Fruit fly (Drosophila melanogaster): ENCODE data around the gene tal-2A.
A peak's percentile ranks its signal among the peaks of the same experiment; 100 is the strongest.

Gene tal-2A

DNA sequence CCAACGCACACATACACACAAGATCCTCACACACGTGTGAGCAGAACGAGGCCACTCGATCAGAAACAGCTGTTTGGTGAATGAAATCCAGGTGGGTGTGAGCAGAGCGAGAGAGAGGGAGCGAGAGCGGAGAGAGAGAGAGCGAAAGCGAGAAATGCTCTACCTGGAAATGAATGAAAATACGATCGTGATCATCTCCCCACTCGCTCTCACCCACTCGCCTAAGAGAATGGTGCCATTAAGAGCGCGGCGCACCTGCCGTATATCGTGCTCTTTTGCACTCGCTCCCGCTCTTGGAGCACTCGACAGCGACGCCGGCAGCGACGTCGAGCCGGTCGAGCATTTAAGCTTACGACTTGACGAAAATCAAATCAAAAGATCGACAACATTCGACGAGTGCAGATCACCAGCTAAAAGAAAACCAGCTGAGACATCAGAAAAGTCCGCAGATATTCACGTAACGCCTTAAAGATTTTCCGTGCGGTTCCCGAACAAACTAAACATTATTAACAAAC, at the start of gene tal-2A, which contains the start of the genes tal-1A, tal-3A and tal-AA:
tal-2A (plus strand) TSS at position 374 of the 515 bp plus-strand sequence.
tal-1A (plus strand) TSS at position 374 of the 515 bp plus-strand sequence.
tal-3A (plus strand) TSS at position 374 of the 515 bp plus-strand sequence.
tal-AA (plus strand) TSS at position 374 of the 515 bp plus-strand sequence.
- TF ChIP-seq noc (tag; optimal IDR thresholded peaks at IDR 0.05), result peak; percentile 27

DNA sequence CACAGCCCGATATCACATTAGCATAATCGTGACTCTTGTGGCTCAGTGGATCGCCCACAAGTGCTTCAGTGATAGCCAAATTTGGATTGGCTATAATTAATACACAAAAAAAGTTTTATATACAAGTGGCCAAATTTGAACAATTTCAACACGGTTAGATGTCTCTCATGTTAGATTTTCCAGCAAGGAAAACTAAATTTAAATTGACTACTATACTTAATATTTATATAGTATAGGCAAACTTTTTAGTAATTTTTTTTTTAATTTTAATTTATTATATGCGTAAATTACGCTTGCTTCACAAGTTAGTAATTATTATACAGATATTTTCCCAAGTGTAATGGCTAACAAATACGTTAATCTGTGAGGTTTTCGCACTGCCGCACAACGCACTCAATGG, 47.9 kb upstream of the tal-2A start:
- TF ChIP-seq noc (tag; optimal IDR thresholded peaks at IDR 0.05), result no peak

DNA sequence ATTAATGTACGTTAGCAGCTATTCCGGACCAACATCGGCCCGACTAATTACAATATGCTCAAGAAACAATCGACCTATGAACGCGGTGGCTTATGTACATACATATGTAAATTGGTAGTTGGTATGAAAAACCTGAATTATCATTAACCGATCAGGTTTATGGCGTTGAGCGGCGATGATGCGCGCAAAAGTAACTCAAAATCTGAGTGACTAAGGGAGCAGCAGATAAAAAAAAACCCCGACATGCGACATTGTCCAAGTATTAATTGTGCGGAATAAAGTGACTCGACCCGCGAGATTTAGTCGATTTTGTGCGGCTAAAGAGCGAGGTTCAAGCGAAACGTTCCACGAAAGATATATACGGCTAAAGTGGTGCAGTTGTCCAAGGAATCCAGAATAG, 47.5 kb upstream of the tal-2A start, which contains the start of gene CG9312:
CG9312 (plus strand) TSS at position 301 of the 400 bp plus-strand sequence.
- no peak for TF ChIP-seq noc (tag; optimal IDR thresholded peaks at IDR 0.05)

DNA sequence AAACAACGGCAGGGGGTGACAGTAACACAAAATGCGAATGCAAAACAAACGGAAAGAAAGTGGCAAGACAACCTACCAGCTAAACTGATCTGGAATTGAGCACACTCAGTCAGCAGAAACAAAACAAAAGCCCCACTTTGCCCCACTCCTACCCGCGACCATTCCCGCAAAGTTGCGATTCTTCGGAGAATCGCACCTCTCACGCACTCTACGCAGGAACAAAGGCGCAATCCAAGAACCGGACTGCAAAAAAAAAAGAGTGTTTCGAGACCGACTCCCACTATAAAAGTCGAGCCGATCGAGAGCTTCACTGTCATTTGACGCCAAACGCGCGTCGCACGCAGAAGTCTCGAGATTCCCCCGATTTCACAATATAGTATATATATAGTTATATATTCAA, 45.7 kb upstream of the tal-2A start, which contains the start of gene Cht5:
Cht5 (plus strand) TSS at position 311 of the 400 bp plus-strand sequence.
- no peak for TF ChIP-seq noc (tag; optimal IDR thresholded peaks at IDR 0.05)

DNA sequence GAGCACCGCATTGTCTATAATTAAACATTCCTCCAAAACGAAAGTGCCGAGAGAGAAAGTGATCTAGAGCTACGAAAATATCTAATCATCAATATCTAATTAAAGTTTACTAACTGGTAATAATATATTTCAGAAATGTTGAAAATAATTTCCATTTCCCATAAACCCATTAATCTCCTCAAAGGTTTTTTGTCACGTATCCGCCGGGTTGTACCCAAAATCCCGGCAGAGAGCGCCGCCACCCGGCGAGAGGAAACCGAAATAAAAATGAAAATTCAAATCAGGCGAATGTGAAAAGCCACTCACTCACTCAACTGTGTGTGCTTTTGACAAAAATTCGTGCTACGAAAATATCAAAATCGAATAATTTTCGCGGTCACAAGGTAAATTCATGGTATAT, 41.7 kb upstream of the tal-2A start, which contains the start of gene CG9297:
CG9297 (plus strand) TSS at position 301 of the 400 bp plus-strand sequence.
- no peak for TF ChIP-seq noc (tag; optimal IDR thresholded peaks at IDR 0.05)

DNA sequence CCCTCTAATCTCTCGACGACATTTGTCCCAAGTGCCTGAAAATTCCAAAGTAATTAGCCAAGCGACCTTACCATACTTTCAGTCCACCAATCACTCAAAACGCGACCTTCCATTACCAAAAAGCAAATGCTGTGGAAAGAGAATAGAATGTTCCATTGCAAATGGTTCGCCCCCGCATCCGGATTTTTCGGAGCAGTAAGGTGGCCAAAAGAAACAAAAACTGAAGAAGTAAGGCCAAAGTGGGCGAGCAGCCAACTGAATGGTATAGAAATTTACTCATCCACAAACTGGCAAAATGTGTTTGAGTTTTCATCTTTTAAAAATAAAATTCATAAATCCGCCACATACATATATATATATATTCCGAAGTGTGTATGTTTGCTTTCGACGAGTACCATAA, 39.6 kb upstream of the tal-2A start:
- TF ChIP-seq noc (tag; optimal IDR thresholded peaks at IDR 0.05), result no peak

DNA sequence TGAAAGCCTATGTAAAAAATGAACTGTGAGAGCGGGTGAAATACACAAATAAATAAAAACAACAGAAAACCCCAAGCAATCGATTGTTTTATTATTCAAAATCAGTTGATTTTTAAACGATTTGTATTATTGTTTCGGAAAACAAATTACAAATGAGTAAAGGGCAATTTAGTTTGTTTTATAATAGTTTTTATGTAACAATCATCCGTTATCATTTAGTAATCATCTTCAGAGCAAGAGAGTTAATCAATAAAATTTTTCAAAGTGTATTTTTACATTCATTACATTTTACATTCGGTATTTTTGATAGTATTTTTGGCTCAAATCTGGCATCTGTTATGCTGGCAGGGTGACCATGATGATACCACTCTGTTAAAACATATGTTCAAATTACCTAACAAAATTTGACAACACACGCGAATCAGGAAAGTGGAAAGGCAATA, 33.6 kb upstream of the tal-2A start, which contains the start of the genes CG42375 and CG9288:
CG42375 (plus strand) TSS at position 384 of the 443 bp plus-strand sequence.
CG9288 (plus strand) TSS at position 384 of the 443 bp plus-strand sequence.
- TF ChIP-seq noc (tag; optimal IDR thresholded peaks at IDR 0.05), result no peak

DNA sequence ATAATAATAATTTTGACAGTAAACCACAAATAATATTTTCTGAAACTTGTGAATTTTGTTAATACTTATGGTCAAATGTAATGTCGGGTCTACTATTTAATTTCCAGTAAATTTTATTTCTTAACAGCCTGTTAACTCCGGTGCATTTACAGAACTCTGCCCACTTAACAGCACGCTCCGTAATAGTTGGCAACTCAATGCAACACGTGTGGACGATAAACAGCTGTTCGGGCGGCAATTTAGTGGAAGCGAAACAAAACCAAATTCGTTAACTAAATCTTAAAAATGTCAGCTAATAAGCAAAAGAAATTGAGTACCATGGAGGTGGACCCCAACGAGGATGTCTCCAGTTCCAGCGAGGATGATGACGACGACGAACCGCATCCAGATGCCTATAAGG, 32.1 kb upstream of the tal-2A start, which contains the start of gene CG9286:
CG9286 (plus strand) TSS at position 196 of the 400 bp plus-strand sequence.
- TF ChIP-seq noc (tag; optimal IDR thresholded peaks at IDR 0.05), result no peak

DNA sequence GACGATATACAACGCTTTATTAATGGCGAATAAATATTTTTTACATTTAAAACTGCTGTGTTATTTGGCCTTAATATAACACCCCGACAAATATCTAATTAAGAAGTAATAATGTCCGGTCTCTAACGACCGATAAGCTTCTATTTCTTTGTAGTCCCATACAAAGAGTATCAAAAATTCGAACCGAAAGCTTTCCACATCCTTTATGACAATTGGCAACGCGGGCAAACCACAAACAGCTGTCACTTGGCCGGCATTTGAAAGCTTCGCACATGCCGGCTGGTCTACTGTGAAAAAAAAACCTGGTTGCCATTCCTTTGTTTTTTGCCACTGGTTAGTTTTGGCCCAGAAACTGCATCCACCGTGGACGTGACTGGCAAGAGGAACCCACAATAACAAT, 30.9 kb upstream of the tal-2A start, which contains the start of gene Dip-B:
Dip-B (plus strand) TSS at position 254 of the 400 bp plus-strand sequence.
- TF ChIP-seq noc (tag; optimal IDR thresholded peaks at IDR 0.05), result no peak

DNA sequence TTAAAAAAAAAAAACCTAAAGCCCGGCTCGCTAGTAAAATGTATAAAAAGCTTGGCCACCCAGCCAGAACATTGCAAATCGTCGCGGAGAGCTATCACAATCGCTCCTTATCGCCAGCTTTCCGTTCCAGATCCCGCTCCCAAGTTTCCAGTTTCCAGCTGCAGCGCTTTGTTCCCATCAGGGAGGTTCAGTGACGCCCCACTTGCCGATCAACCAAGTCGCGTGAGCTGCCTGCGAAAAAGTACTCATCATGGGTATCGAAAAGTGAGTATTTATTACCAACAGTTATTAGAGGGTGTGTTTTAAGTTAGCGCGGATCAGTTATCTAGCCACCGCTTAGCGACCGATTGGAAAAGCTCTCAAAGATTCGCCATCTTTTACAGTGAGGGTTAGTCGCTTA, 30.3 kb upstream of the tal-2A start:
- TF ChIP-seq noc (tag; optimal IDR thresholded peaks at IDR 0.05), result no peak

DNA sequence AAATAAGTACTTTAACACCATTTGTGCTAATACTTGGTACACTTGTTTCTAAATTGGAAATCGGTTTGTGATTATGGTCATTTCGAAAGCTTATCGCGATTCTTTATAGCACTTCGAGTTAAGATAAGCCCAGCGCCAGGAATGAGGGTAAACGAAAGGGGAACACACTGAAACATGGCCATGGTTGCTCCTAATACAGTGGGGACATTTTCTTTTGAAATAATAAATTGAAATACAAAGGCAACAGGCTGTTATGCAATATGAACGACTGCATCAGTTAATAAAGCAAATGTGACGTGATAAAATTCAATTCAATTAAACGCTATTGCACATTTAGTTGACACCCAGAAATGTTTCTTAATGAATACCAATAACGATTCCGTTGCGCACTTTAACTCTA, 29.5 kb upstream of the tal-2A start:
- no peak for TF ChIP-seq noc (tag; optimal IDR thresholded peaks at IDR 0.05)

DNA sequence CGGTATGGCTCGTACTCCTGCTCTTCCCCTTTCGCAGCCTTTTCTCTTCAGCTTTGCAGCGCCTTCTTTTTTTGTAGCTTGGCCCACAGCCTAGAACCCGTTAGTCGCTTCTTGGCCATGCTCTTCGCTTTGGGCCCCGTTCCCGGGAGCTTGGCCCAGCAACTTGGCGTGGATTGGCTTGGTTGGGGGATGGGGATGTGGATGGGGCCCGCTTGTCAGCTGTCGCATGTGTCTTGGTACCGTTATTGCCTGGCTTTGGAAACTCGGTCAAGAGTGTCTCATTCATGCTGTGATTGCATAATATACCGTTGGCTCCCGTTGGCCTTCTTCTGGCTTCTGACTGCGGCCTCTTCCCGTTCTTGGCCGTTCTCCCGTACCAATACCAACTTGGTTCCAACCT, 27.0 kb upstream of the tal-2A start:
- no peak for TF ChIP-seq noc (tag; optimal IDR thresholded peaks at IDR 0.05)

DNA sequence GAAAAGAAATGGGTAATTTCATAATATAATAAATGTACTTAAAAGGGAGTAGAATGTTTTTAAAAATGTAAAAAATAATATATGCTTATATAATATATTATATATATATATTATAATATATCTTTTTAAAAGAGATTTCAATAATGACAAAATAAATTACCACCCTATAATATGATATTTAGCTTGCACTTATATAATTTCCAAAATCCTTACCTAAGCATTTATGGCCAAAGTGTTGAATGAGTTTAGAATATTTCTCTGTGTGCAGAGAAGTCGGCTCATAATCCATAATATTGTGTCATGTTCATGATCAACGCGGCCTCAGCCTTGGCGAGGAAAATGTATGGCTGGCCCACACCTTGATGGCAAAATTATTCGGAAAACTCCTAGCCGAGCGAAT, 24.7 kb upstream of the tal-2A start:
- TF ChIP-seq noc (tag; optimal IDR thresholded peaks at IDR 0.05), result no peak

DNA sequence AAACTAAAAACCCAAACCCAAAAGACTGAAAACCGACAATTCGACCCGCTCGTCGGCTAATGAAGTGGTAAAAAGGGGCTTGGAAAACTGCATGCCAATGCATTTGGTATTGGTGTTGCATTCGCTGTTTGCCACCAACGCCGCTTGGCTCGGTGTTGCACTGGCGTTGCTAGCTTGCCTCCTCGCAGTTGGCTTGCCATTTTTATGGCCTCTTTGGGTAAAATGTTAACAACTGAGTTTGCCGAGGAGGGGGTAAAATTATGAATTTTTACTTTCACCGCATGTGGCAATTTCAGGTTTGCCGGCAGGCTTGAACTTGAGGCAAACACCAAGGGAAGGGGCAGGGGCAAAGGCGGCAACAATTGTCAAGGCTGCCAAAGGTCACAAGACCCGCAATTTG, 24.2 kb upstream of the tal-2A start:
- no peak for TF ChIP-seq noc (tag; optimal IDR thresholded peaks at IDR 0.05)

DNA sequence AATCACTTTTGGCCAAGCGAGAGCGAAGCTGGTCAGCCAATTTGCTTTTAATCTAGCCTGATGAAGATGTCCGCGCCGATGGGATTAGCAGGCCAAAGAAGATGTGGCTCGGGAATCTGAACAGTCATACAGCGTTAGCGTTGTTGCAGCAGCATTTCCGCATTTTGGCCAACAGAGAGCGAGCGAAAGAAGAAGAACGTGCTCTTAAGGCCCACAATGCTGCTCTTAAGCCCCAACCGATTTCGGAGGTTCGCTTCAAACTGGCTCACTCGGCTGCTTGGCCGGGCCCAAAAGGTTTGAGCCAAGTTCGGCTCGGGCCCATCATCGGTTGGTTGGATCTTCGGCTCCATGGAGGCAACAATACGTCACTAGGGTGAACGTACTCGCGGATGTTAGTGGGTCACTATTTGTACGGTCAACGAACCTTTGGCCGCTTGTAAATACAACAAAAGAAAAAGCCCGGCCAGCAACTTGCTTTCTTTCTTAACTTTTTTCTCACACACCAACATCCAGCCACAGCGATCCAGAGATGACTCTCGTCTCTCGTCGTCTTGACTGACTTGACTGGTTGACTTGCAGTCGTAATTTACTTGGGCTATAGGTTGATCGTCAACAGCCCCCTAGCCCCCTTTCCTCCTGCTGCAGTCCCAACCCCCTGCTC, 23.2 kb upstream of the tal-2A start:
- TF ChIP-seq noc (tag; optimal IDR thresholded peaks at IDR 0.05), result no peak

DNA sequence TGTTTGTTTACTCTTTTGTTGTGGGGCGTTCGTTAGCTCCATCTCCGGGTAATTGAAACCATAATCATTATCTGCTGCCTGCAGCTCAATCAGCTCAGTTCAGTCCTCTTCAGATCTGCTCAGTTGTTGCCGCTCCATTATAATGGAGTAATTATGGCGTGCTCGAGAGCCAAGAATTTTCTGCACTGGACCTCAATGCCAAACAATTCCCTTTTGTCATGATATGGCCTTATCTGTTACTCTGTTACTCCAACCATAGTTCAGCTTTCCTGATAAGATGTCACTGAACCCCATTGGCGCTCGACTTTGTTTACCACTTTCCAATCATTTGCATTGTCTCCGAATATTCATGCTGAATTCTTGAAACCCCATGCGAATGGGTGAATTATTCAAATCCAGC, 22.1 kb upstream of the tal-2A start:
- no peak for TF ChIP-seq noc (tag; optimal IDR thresholded peaks at IDR 0.05)

All from whole organism, larva.